Worm (Caenorhabditis elegans) whole organism, late embryonic: ENCODE measurements around the gene col-91.

Experiments used
- ama-1 ChIP-seq: fragments of 150-350 bp; optimal IDR thresholded peaks from 2 replicates; lab custom pipeline; 2014
- ceh-14 ChIP-seq: sonication (generic microtip); optimal IDR thresholded peaks from 2 replicates; lab custom pipeline; 2016; ENCODE audit warnings: missing genotype, missing genetic modification characterization, missing compliant biosample characterization
- pax-1 ChIP-seq: fragments of 150-350 bp; optimal IDR thresholded peaks from 2 replicates; lab custom pipeline; 2014; ENCODE audit warnings: missing biosample characterization, missing genetic modification characterization
- pha-2 ChIP-seq: sonication (generic microtip); optimal IDR thresholded peaks from 2 replicates; lab custom pipeline; 2017; ENCODE audit warnings: mild to moderate bottlenecking, missing genetic modification characterization, missing compliant biosample characterization
- pha-4 ChIP-seq: fragments of 150-350 bp; optimal IDR thresholded peaks from 2 replicates; lab custom pipeline; 2018; ENCODE audit warnings: missing biosample characterization, missing genetic modification reagents, missing genetic modification characterization
- pqm-1 ChIP-seq: sonication (generic microtip); optimal IDR thresholded peaks from 2 replicates; lab custom pipeline; 2016; ENCODE audit warnings: missing genetic modification characterization, missing compliant biosample characterization
- sdc-2 ChIP-seq: sonication (generic microtip); optimal IDR thresholded peaks from 2 replicates; lab custom pipeline; 2016; ENCODE audit warnings: missing genotype, missing genetic modification characterization, missing compliant biosample characterization
- unc-42 ChIP-seq: sonication (generic microtip); optimal IDR thresholded peaks from 2 replicates; lab custom pipeline; 2016; ENCODE audit warnings: missing genotype, missing genetic modification characterization, missing compliant biosample characterization

DNA sequence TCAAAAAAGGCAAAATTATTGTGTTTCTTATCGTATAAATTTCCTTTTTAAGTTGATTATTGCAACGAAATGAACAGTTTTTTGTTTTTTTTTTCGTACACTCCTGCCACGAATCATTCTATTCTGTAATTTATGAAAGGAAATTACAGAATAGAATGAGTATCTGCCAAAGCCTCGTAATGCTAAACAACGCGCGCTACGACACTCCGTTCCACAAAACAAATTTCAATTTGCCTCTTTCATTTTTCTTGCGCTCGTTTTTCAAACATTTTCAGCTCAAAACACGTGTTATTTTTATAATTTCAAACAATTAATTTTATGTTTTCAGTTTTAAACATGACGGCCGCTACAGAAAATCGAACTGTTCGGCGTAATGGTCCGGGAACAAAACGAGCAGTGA lies 38.7 kb downstream of the col-91 start, which contains the start of gene mob-4:
- TF ChIP-seq unc-42 (tag; lab: Kevin White, UChicago), result no peak
- no peak for TF ChIP-seq pha-2 (tag; lab: Kevin White, UChicago)
- TF ChIP-seq pha-4 (tag; lab: Kevin White, UChicago), result no peak
- no peak for TF ChIP-seq sdc-2 (tag; lab: Kevin White, UChicago)
- TF ChIP-seq pqm-1 (tag; lab: Kevin White, UChicago), result no peak
- no peak for TF ChIP-seq ama-1 (lab: Kevin White, UChicago)
- no peak for TF ChIP-seq ceh-14 (tag; lab: Kevin White, UChicago)
- TF ChIP-seq pax-1 (tag; lab: Kevin White, UChicago), result no peak
